Worm (Caenorhabditis elegans) whole organism, L4 larva: ENCODE measurements around the gene W08G11.5.

Experiments used
- F10B5.3 ChIP-seq: sonication (generic microtip); optimal IDR thresholded peaks from 2 replicates; lab custom pipeline; 2016; ENCODE audit warnings: mild to moderate bottlenecking, missing genetic modification characterization, missing compliant biosample characterization
- F37D6.2 ChIP-seq: sonication (generic microtip); optimal IDR thresholded peaks from 2 replicates; lab custom pipeline; 2016; ENCODE audit warnings: mild to moderate bottlenecking, missing genetic modification characterization, missing compliant biosample characterization
- R02D3.7 ChIP-seq: fragments of 150-350 bp; sonication (generic microtip); optimal IDR thresholded peaks from 3 replicates; lab custom pipeline; 2014; ENCODE audit warnings: missing biosample characterization, missing genetic modification characterization
- T26A8.4 ChIP-seq: fragments of 200-800 bp; sonication (Bioruptor generic); IDR thresholded peaks from 2 replicates; pipeline ENCODE4 v1.3.6; 2022; ENCODE audit warnings: missing genetic modification characterization, missing compliant biosample characterization
- Y5F2A.4 ChIP-seq: fragments of 200-800 bp; sonication (Bioruptor generic); optimal IDR thresholded peaks from 2 replicates; lab custom pipeline; 2018; ENCODE audit warnings: mild to moderate bottlenecking, missing genetic modification characterization, missing compliant biosample characterization
- Y75B8A.6 ChIP-seq: fragments of 200-800 bp; sonication (Bioruptor generic); IDR thresholded peaks from 2 replicates; pipeline ENCODE4 v1.3.6; 2022; ENCODE audit warnings: missing genetic modification reagents, missing genetic modification characterization, missing compliant biosample characterization
- ZK546.5 ChIP-seq, 2 experiments: sonication (generic microtip); optimal IDR thresholded peaks; 2 replicates each; lab custom pipeline; 2017; ENCODE audit warnings: missing biosample characterization in 2 of 2, missing genetic modification characterization in 2 of 2
- aha-1 ChIP-seq: fragments of 150-350 bp; peaks from one replicate; lab custom pipeline; 2014; ENCODE audit warnings: missing biosample characterization, missing genetic modification characterization
- aly-2 ChIP-seq: sonication (generic microtip); optimal IDR thresholded peaks from 2 replicates; lab custom pipeline; 2018; ENCODE audit warnings: missing biosample characterization, missing genetic modification characterization
- ama-1 ChIP-seq: fragments of 150-350 bp; optimal IDR thresholded peaks from 2 replicates; lab custom pipeline; 2014; ENCODE audit warnings: inconsistent platforms, mixed read lengths
- arid-1 ChIP-seq: fragments of 200-800 bp; sonication (Bioruptor generic); conservative IDR thresholded peaks from 2 replicates; pipeline ENCODE4 v1.3.6; 2022; ENCODE audit warnings: missing genetic modification reagents, missing genetic modification characterization, missing compliant biosample characterization
- attf-4 ChIP-seq: sonication (generic microtip); optimal IDR thresholded peaks from 3 replicates; lab custom pipeline; 2017; ENCODE audit warnings: missing biosample characterization, missing genetic modification characterization
- ceh-28 ChIP-seq: fragments of 150-350 bp; optimal IDR thresholded peaks from 2 replicates; lab custom pipeline; 2014; ENCODE audit warnings: missing biosample characterization, missing genetic modification reagents, missing genetic modification characterization
- cey-2 ChIP-seq: sonication (generic microtip); optimal IDR thresholded peaks from 3 replicates; lab custom pipeline; 2017; ENCODE audit warnings: missing genetic modification characterization, mild to moderate bottlenecking, missing compliant biosample characterization, antibody characterized with exemption, borderline replicate concordance; ENCODE audit not compliant: insufficient read depth
- dmd-9 ChIP-seq: fragments of 200-800 bp; sonication (Bioruptor generic); IDR thresholded peaks from 2 replicates; pipeline ENCODE4 v1.3.6; 2022; ENCODE audit warnings: missing genetic modification reagents, missing genetic modification characterization, missing compliant biosample characterization
- dpl-1 ChIP-seq: fragments of 150-350 bp; optimal IDR thresholded peaks from 2 replicates; lab custom pipeline; 2014; ENCODE audit warnings: missing biosample characterization, missing genetic modification reagents, missing genetic modification characterization
- dve-1 ChIP-seq: sonication (generic microtip); optimal IDR thresholded peaks from 2 replicates; lab custom pipeline; 2017; ENCODE audit warnings: antibody characterized with exemption, mild to moderate bottlenecking, missing genetic modification characterization, missing compliant biosample characterization; ENCODE audit not compliant: insufficient read depth
- egl-43 ChIP-seq: fragments of 200-800 bp; sonication (Bioruptor generic); IDR thresholded peaks from 2 replicates; pipeline ENCODE4 v1.3.6; 2022; ENCODE audit warnings: missing genetic modification reagents, missing genetic modification characterization, missing compliant biosample characterization
- hif-1 ChIP-seq, 2 experiments: sonication (generic microtip); optimal IDR thresholded peaks; 2 replicates each; lab custom pipeline; 2016 to 2017; ENCODE audit warnings: missing compliant biosample characterization in 2 of 2, missing genetic modification characterization in 2 of 2, missing genetic modification reagents in 2 of 2, missing genotype in 2 of 2, mild to moderate bottlenecking in 1 of 2
- hlh-30 ChIP-seq: sonication (generic microtip); optimal IDR thresholded peaks from 2 replicates; lab custom pipeline; 2017; ENCODE audit warnings: antibody characterized with exemption, mild to moderate bottlenecking, missing genetic modification characterization, missing compliant biosample characterization; ENCODE audit not compliant: insufficient read depth
- jun-1 ChIP-seq: fragments of 150-350 bp; optimal IDR thresholded peaks from 2 replicates; lab custom pipeline; 2014; ENCODE audit warnings: missing biosample characterization, missing genetic modification reagents, missing genetic modification characterization
- lin-1 ChIP-seq: fragments of 200-800 bp; sonication (Bioruptor generic); IDR thresholded peaks from 2 replicates; pipeline ENCODE4 v1.3.6; 2022; ENCODE audit warnings: missing genetic modification reagents, missing genetic modification characterization, missing compliant biosample characterization
- lin-15B ChIP-seq: fragments of 150-350 bp; sonication (generic microtip); optimal IDR thresholded peaks from 3 replicates; lab custom pipeline; 2014; ENCODE audit warnings: missing biosample characterization, missing genetic modification characterization
- lin-29 ChIP-seq: fragments of 200-800 bp; sonication (Bioruptor generic); IDR thresholded peaks from 2 replicates; pipeline ENCODE4 v1.3.6; 2022; ENCODE audit warnings: missing genetic modification reagents, missing genetic modification characterization, missing compliant biosample characterization
- lin-38 ChIP-seq: fragments of 200-800 bp; sonication (Bioruptor generic); IDR thresholded peaks from 2 replicates; pipeline ENCODE4 v1.3.6; 2022; ENCODE audit warnings: missing genetic modification reagents, missing genetic modification characterization, missing compliant biosample characterization
- lin-39 ChIP-seq: fragments of 150-350 bp; optimal IDR thresholded peaks from 2 replicates; lab custom pipeline; 2014; ENCODE audit warnings: missing biosample characterization, missing genetic modification reagents, missing genetic modification characterization
- lir-3 ChIP-seq: sonication (generic microtip); optimal IDR thresholded peaks from 2 replicates; lab custom pipeline; 2016; ENCODE audit warnings: mild to moderate bottlenecking, missing genetic modification characterization, missing compliant biosample characterization
- mdt-29 ChIP-seq: fragments of 200-800 bp; sonication (Bioruptor generic); IDR thresholded peaks from 2 replicates; pipeline ENCODE4 v1.3.6; 2022; ENCODE audit warnings: missing genetic modification reagents, missing genetic modification characterization, missing compliant biosample characterization
- mep-1 ChIP-seq: fragments of 150-350 bp; sonication (generic microtip); optimal IDR thresholded peaks from 3 replicates; lab custom pipeline; 2014; ENCODE audit warnings: missing biosample characterization, missing genetic modification characterization
- nhr-102 ChIP-seq: sonication (generic microtip); optimal IDR thresholded peaks from 2 replicates; lab custom pipeline; 2016; ENCODE audit warnings: mild to moderate bottlenecking, missing genetic modification characterization, moderate library complexity, missing compliant biosample characterization
- nhr-237 ChIP-seq: sonication (generic microtip); optimal IDR thresholded peaks from 2 replicates; lab custom pipeline; 2017; ENCODE audit warnings: missing biosample characterization, missing genetic modification characterization
- nhr-41 ChIP-seq: fragments of 200-800 bp; sonication (Bioruptor generic); IDR thresholded peaks from 2 replicates; pipeline ENCODE4 v1.3.6; 2022; ENCODE audit warnings: missing genetic modification reagents, missing genetic modification characterization, missing compliant biosample characterization
- nhr-77 ChIP-seq: fragments of 150-350 bp; optimal IDR thresholded peaks from 2 replicates; lab custom pipeline; 2014; ENCODE audit warnings: missing biosample characterization, missing genetic modification characterization
- php-3 ChIP-seq: fragments of 200-800 bp; sonication (Bioruptor generic); IDR thresholded peaks from 2 replicates; pipeline ENCODE4 v1.3.6; 2022; ENCODE audit warnings: missing genetic modification reagents, missing genetic modification characterization, missing compliant biosample characterization
- saeg-2 ChIP-seq: fragments of 200-800 bp; sonication (Bioruptor generic); IDR thresholded peaks from 2 replicates; pipeline ENCODE4 v1.3.6; 2022; ENCODE audit warnings: missing genetic modification reagents, missing genetic modification characterization, missing compliant biosample characterization
- set-16 ChIP-seq: fragments of 200-800 bp; sonication (Bioruptor generic); IDR thresholded peaks from 2 replicates; pipeline ENCODE4 v1.3.6; 2022; ENCODE audit warnings: missing genetic modification reagents, missing genetic modification characterization, missing compliant biosample characterization
- tra-1 ChIP-seq: fragments of 200-800 bp; sonication (Bioruptor generic); IDR thresholded peaks from 2 replicates; pipeline ENCODE4 v1.3.6; 2022; ENCODE audit warnings: missing genetic modification reagents, missing genetic modification characterization, missing compliant biosample characterization
- unc-130 ChIP-seq: sonication (generic microtip); optimal IDR thresholded peaks from 2 replicates; lab custom pipeline; 2016; ENCODE audit warnings: missing genetic modification reagents, missing genetic modification characterization, missing compliant biosample characterization
- unc-39 ChIP-seq: sonication (generic microtip); optimal IDR thresholded peaks from 2 replicates; lab custom pipeline; 2017; ENCODE audit warnings: missing biosample characterization, missing genetic modification characterization
- unc-62 ChIP-seq, 3 experiments: fragments of 150-350 bp in 1 of 3; sonication (generic microtip); optimal IDR thresholded peaks in 2 of 3; peaks in 1 of 3; 1 replicate in 1 of 3; 2 replicates in 2 of 3; lab custom pipeline; 2014 to 2017; ENCODE audit warnings: missing biosample characterization in 3 of 3, missing genetic modification characterization in 3 of 3, missing genetic modification reagents in 3 of 3, missing genotype in 1 of 3
- zag-1 ChIP-seq: fragments of 150-350 bp; optimal IDR thresholded peaks from 2 replicates; lab custom pipeline; 2014; ENCODE audit warnings: missing biosample characterization, missing genetic modification characterization
- zfp-2 ChIP-seq: sonication (generic microtip); optimal IDR thresholded peaks from 2 replicates; lab custom pipeline; 2016; ENCODE audit warnings: mild to moderate bottlenecking, missing genetic modification characterization, missing compliant biosample characterization
- zip-11 ChIP-seq: fragments of 200-800 bp; sonication (Bioruptor generic); IDR thresholded peaks from 2 replicates; pipeline ENCODE4 v1.3.6; 2022; ENCODE audit warnings: missing genetic modification characterization, missing compliant biosample characterization
- zip-2 ChIP-seq: fragments of 150-350 bp; optimal IDR thresholded peaks from 2 replicates; lab custom pipeline; 2014; ENCODE audit warnings: missing biosample characterization, missing genetic modification characterization
- ztf-7 ChIP-seq: fragments of 150-350 bp; optimal IDR thresholded peaks from 2 replicates; lab custom pipeline; 2014; ENCODE audit warnings: missing biosample characterization, missing genetic modification characterization

Gene W08G11.5

DNA sequence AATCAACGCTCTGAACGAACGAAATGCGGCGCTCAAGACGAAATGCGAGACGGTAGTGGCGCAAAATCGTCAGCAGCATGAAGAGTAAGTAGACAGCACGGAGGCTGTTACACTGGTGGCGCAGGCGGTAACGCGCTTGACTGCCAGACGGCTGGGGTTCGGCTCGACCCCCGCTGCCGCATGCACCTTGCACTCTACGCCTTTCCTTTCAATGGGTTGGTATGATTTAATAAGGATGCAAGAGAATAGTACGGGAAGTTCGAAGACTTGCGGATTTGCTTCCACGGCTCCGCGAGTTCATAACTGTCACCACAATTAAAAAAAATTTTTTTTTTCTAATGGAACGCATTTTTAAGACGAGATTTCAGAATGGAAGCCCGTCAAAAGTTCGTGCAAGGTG is 23.7 kb upstream of the W08G11.5 start (continued):
- TF ChIP-seq unc-130 (GFP tag; lab: Kevin White, UChicago) (peak; percentile 73), zip-11 (0 out of 2 replicates have a peak, but pooled peaks have one; percentile 65), arid-1 (GFP tag; lab: Robert Waterston, UW) (peak; percentile 81; the same call in 1 of the 2 replicates), dpl-1 (GFP tag; lab: Kevin White, UChicago) (peak; percentile 48), Y75B8A.6 (GFP tag; lab: Robert Waterston, UW) (peak; percentile 82), lin-39 (no peak), R02D3.7 (tag; lab: Kevin White, UChicago) (no peak), lin-1 (peak; percentile 82), Y5F2A.4 (GFP tag; lab: Kevin White, UChicago) (peak; percentile 79), mep-1 (tag; lab: Kevin White, UChicago) (peak; percentile 91), tra-1 (GFP tag; lab: Robert Waterston, UW) (peak; percentile 88), nhr-41 (GFP tag; lab: Robert Waterston, UW) (peak; percentile 88), zag-1 (no peak), zfp-2 (peak; percentile 62), set-16 (peak; percentile 91), ztf-7 (peak; percentile 51), nhr-237 (no peak), unc-62 (GFP tag; optimal IDR thresholded peaks at IDR 0.05 in 1 of 2; lab: Kevin White, UChicago) (peak in 1 of 2 experiments; percentile 97), unc-62 (tag; optimal IDR thresholded peaks at IDR 0.05; lab: Kevin White, UChicago) (no peak), hif-1 (tag; optimal IDR thresholded peaks at IDR 0.05; lab: Kevin White, UChicago) (peak in 1 of 2 experiments; percentile 61)

DNA sequence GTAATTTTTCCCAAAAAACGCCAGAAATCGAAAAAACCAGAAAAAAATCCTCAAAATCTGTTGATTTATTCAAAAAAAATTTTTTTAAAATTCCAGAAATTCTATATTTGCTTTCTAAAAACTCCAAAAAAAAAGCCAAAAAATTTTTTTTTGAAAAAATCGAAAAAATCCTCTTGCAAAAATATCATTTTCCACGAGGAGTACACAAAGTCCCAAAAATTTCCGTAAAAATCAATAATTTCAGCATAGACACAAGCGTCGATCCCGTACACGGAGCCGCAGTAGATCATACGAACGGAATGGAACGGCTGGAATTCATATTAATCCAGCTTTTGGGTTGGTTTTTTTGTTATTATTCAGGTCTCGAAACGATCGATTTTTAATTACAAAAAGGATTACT is 21.8 kb upstream of the W08G11.5 start:
- TF ChIP-seq nhr-77 (tag; lab: Kevin White, UChicago) (no peak), jun-1 (tag; lab: Kevin White, UChicago) (no peak), egl-43 (GFP tag; lab: Robert Waterston, UW) (no peak), T26A8.4 (GFP tag; lab: Robert Waterston, UW) (no peak), unc-39 (no peak), aly-2 (no peak), attf-4 (tag; lab: Kevin White, UChicago) (no peak), ceh-28 (tag; lab: Kevin White, UChicago) (no peak), cey-2 (tag; lab: Kevin White, UChicago) (no peak), R02D3.7 (tag; lab: Kevin White, UChicago) (no peak), unc-62 (GFP tag; optimal IDR thresholded peaks at IDR 0.05 in 1 of 2; lab: Kevin White, UChicago) (no peak), unc-62 (tag; optimal IDR thresholded peaks at IDR 0.05; lab: Kevin White, UChicago) (no peak), lin-15B (no peak), hif-1 (tag; optimal IDR thresholded peaks at IDR 0.05; lab: Kevin White, UChicago) (no peak), lin-1 (no peak)

DNA sequence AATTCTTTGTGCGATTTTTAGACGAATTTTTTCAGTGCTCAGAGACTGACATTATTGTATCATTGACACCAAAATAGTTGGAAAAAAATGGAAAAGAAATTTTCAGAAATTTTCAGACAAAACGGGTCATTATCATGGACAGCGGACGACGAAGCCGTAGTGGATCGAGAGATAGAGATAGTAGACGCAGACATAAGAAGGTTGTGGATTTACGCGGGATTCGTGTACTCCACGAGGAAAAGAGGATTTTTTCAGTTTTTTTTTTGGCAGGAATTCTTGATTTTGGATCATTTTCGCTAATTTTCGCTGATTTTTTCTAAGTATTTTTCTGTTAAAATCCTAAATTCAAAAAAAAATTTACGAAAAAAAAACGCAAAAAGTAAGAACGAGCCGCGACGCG is 21.3 kb upstream of the W08G11.5 start, which contains the start of gene W08G11.3:
Gene W08G11.3 (plus strand): TSS at position 107 of the 400 bp plus-strand sequence.
- TF ChIP-seq nhr-102 (tag; lab: Kevin White, UChicago) = no peak
- TF ChIP-seq lir-3 = no peak
- no peak for TF ChIP-seq nhr-77 (tag; lab: Kevin White, UChicago)
- no peak for TF ChIP-seq dpl-1 (GFP tag; lab: Kevin White, UChicago)
- peak; percentile 37 for TF ChIP-seq R02D3.7 (tag; lab: Kevin White, UChicago)
- 0 out of 2 replicates have a peak, but pooled peaks have one; percentile 29 for TF ChIP-seq mdt-29 (GFP tag; lab: Robert Waterston, UW)
- peak; percentile 55 for TF ChIP-seq ama-1 (lab: Kevin White, UChicago)
- TF ChIP-seq zip-2 (tag; lab: Kevin White, UChicago) = no peak
- TF ChIP-seq ZK546.5 (tag; optimal IDR thresholded peaks at IDR 0.05; lab: Kevin White, UChicago) = no peak
- peak; percentile 36 for TF ChIP-seq aha-1
- TF ChIP-seq T26A8.4 (GFP tag; lab: Robert Waterston, UW) = peak; percentile 58; the same call in 1 of the 2 replicates
- TF ChIP-seq F10B5.3 (tag; lab: Kevin White, UChicago) = peak; percentile 25
- TF ChIP-seq lin-29 (GFP tag; lab: Robert Waterston, UW) = no peak
- TF ChIP-seq dmd-9 = no peak
- TF ChIP-seq lin-38 = 0 out of 2 replicates have a peak, but pooled peaks have one; percentile 9
- no peak for TF ChIP-seq php-3
- TF ChIP-seq saeg-2 (GFP tag; lab: Robert Waterston, UW) = no peak
- no peak for TF ChIP-seq set-16
- peak; percentile 11 for TF ChIP-seq dve-1
- no peak for TF ChIP-seq tra-1 (GFP tag; lab: Robert Waterston, UW)
- TF ChIP-seq ceh-28 (tag; lab: Kevin White, UChicago) = no peak
- TF ChIP-seq lin-1 = no peak
- no peak for TF ChIP-seq F37D6.2 (tag; lab: Kevin White, UChicago)
- no peak for TF ChIP-seq unc-62 (GFP tag; optimal IDR thresholded peaks at IDR 0.05 in 1 of 2; lab: Kevin White, UChicago)
- no peak for TF ChIP-seq unc-62 (tag; optimal IDR thresholded peaks at IDR 0.05; lab: Kevin White, UChicago)
- TF ChIP-seq hlh-30 (tag; lab: Kevin White, UChicago) = no peak
